Worm (Caenorhabditis elegans) whole organism, L4 larva: ENCODE results near the gene his-69.

Source experiments
- D1046.2 ChIP-seq: fragments of 200-800 bp; sonication (Bioruptor generic); IDR thresholded peaks from 2 replicates; pipeline ENCODE4 v1.3.6; 2022; ENCODE audit warnings: missing genetic modification characterization, missing compliant biosample characterization
- F44E2.7 ChIP-seq: fragments of 200-800 bp; sonication (Bioruptor generic); IDR thresholded peaks from 2 replicates; pipeline ENCODE4 v2.1.2; 2022; ENCODE audit warnings: missing genetic modification characterization, missing compliant biosample characterization
- Y105C5A.15 ChIP-seq: fragments of 200-800 bp; sonication (Bioruptor generic); IDR thresholded peaks from 2 replicates; pipeline ENCODE4 v1.3.6; 2022; ENCODE audit warnings: missing genetic modification characterization, missing compliant biosample characterization
- Y48G9A.11 ChIP-seq: fragments of 200-800 bp; sonication (Bioruptor generic); IDR thresholded peaks from 2 replicates; pipeline ENCODE4 v1.3.6; 2022; ENCODE audit warnings: missing genetic modification reagents, missing genetic modification characterization, missing compliant biosample characterization
- Y5F2A.4 ChIP-seq: fragments of 200-800 bp; sonication (Bioruptor generic); optimal IDR thresholded peaks from 2 replicates; lab custom pipeline; 2018; ENCODE audit warnings: mild to moderate bottlenecking, missing genetic modification characterization, missing compliant biosample characterization
- ZK337.2 ChIP-seq: fragments of 200-800 bp; sonication (Bioruptor generic); IDR thresholded peaks from 2 replicates; pipeline ENCODE4 v1.3.6; 2022; ENCODE audit warnings: missing genetic modification reagents, missing genetic modification characterization, missing compliant biosample characterization
- ZK546.5 ChIP-seq, 2 experiments: sonication (generic microtip); optimal IDR thresholded peaks; 2 replicates each; lab custom pipeline; 2017; ENCODE audit warnings: missing biosample characterization in 2 of 2, missing genetic modification characterization in 2 of 2
- aha-1 ChIP-seq: fragments of 150-350 bp; peaks from one replicate; lab custom pipeline; 2014; ENCODE audit warnings: missing biosample characterization, missing genetic modification characterization
- aly-2 ChIP-seq: sonication (generic microtip); optimal IDR thresholded peaks from 2 replicates; lab custom pipeline; 2018; ENCODE audit warnings: missing biosample characterization, missing genetic modification characterization
- ama-1 ChIP-seq: fragments of 150-350 bp; optimal IDR thresholded peaks from 2 replicates; lab custom pipeline; 2014; ENCODE audit warnings: inconsistent platforms, mixed read lengths
- ceh-28 ChIP-seq: fragments of 150-350 bp; optimal IDR thresholded peaks from 2 replicates; lab custom pipeline; 2014; ENCODE audit warnings: missing biosample characterization, missing genetic modification reagents, missing genetic modification characterization
- ceh-32 ChIP-seq: sonication (generic microtip); optimal IDR thresholded peaks from 2 replicates; lab custom pipeline; 2016; ENCODE audit warnings: mild to moderate bottlenecking, missing genetic modification characterization, missing compliant biosample characterization; ENCODE audit not compliant: poor library complexity
- ceh-62 ChIP-seq: sonication (generic microtip); optimal IDR thresholded peaks from 2 replicates; lab custom pipeline; 2017; ENCODE audit warnings: missing biosample characterization, missing genetic modification characterization
- ceh-82 ChIP-seq: sonication (generic microtip); optimal IDR thresholded peaks from 2 replicates; lab custom pipeline; 2017; ENCODE audit warnings: missing biosample characterization, missing genetic modification characterization
- ces-1 ChIP-seq: fragments of 150-350 bp; sonication (generic microtip); optimal IDR thresholded peaks from 4 replicates; lab custom pipeline; 2014; ENCODE audit warnings: missing biosample characterization, missing genetic modification reagents, missing genetic modification characterization
- daf-19 ChIP-seq: fragments of 200-800 bp; sonication (Bioruptor generic); conservative IDR thresholded peaks from 2 replicates; pipeline ENCODE4 v1.3.6; 2022; ENCODE audit warnings: missing genetic modification characterization, missing compliant biosample characterization
- daf-8 ChIP-seq: fragments of 200-800 bp; sonication (Bioruptor generic); IDR thresholded peaks from 2 replicates; pipeline ENCODE4 v1.3.6; 2022; ENCODE audit warnings: missing genetic modification characterization, missing compliant biosample characterization
- dpl-1 ChIP-seq: fragments of 150-350 bp; optimal IDR thresholded peaks from 2 replicates; lab custom pipeline; 2014; ENCODE audit warnings: missing biosample characterization, missing genetic modification reagents, missing genetic modification characterization
- duxl-1 ChIP-seq: sonication (generic microtip); optimal IDR thresholded peaks from 2 replicates; lab custom pipeline; 2016; ENCODE audit warnings: mild to moderate bottlenecking, missing genetic modification characterization, moderate library complexity, missing compliant biosample characterization; ENCODE audit not compliant: poor library complexity
- dve-1 ChIP-seq: sonication (generic microtip); optimal IDR thresholded peaks from 2 replicates; lab custom pipeline; 2017; ENCODE audit warnings: antibody characterized with exemption, mild to moderate bottlenecking, missing genetic modification characterization, missing compliant biosample characterization; ENCODE audit not compliant: insufficient read depth
- fkh-10 ChIP-seq: fragments of 150-350 bp; optimal IDR thresholded peaks from 2 replicates; lab custom pipeline; 2014; ENCODE audit warnings: missing biosample characterization, missing genetic modification reagents, missing genetic modification characterization
- gei-8 ChIP-seq: fragments of 200-800 bp; sonication (Bioruptor generic); optimal IDR thresholded peaks from 2 replicates; lab custom pipeline; 2018; ENCODE audit warnings: mild to moderate bottlenecking, missing genetic modification characterization, missing compliant biosample characterization
- hlh-11 ChIP-seq: fragments of 200-800 bp; sonication (Bioruptor generic); optimal IDR thresholded peaks from 2 replicates; lab custom pipeline; 2018; ENCODE audit warnings: mild to moderate bottlenecking, missing genetic modification characterization, missing compliant biosample characterization
- hlh-30 ChIP-seq: sonication (generic microtip); optimal IDR thresholded peaks from 2 replicates; lab custom pipeline; 2017; ENCODE audit warnings: antibody characterized with exemption, mild to moderate bottlenecking, missing genetic modification characterization, missing compliant biosample characterization; ENCODE audit not compliant: insufficient read depth
- jun-1 ChIP-seq: fragments of 150-350 bp; optimal IDR thresholded peaks from 2 replicates; lab custom pipeline; 2014; ENCODE audit warnings: missing biosample characterization, missing genetic modification reagents, missing genetic modification characterization
- lin-1 ChIP-seq: fragments of 200-800 bp; sonication (Bioruptor generic); IDR thresholded peaks from 2 replicates; pipeline ENCODE4 v1.3.6; 2022; ENCODE audit warnings: missing genetic modification reagents, missing genetic modification characterization, missing compliant biosample characterization
- lin-13 ChIP-seq: fragments of 150-350 bp; optimal IDR thresholded peaks from 2 replicates; lab custom pipeline; 2014; ENCODE audit warnings: missing biosample characterization, missing genetic modification reagents, missing genetic modification characterization
- lin-29 ChIP-seq: fragments of 200-800 bp; sonication (Bioruptor generic); IDR thresholded peaks from 2 replicates; pipeline ENCODE4 v1.3.6; 2022; ENCODE audit warnings: missing genetic modification reagents, missing genetic modification characterization, missing compliant biosample characterization
- mdt-29 ChIP-seq: fragments of 200-800 bp; sonication (Bioruptor generic); IDR thresholded peaks from 2 replicates; pipeline ENCODE4 v1.3.6; 2022; ENCODE audit warnings: missing genetic modification reagents, missing genetic modification characterization, missing compliant biosample characterization
- mep-1 ChIP-seq: fragments of 150-350 bp; sonication (generic microtip); optimal IDR thresholded peaks from 3 replicates; lab custom pipeline; 2014; ENCODE audit warnings: missing biosample characterization, missing genetic modification characterization
- mes-2 ChIP-seq: sonication (generic microtip); optimal IDR thresholded peaks from 2 replicates; lab custom pipeline; 2016; ENCODE audit warnings: missing genotype, mild to moderate bottlenecking, missing genetic modification characterization, missing compliant biosample characterization; ENCODE audit not compliant: poor library complexity, severe bottlenecking
- mxl-2 ChIP-seq: fragments of 200-800 bp; sonication (Bioruptor generic); conservative IDR thresholded peaks from 2 replicates; pipeline ENCODE4 v1.3.6; 2022; ENCODE audit warnings: missing genetic modification reagents, missing genetic modification characterization, missing compliant biosample characterization
- nhr-10 ChIP-seq: fragments of 150-350 bp; optimal IDR thresholded peaks from 2 replicates; lab custom pipeline; 2014; ENCODE audit warnings: missing biosample characterization, missing genetic modification characterization
- nhr-11 ChIP-seq: fragments of 150-350 bp; optimal IDR thresholded peaks from 2 replicates; lab custom pipeline; 2014; ENCODE audit warnings: missing biosample characterization, missing genetic modification characterization
- nhr-111 ChIP-seq: fragments of 200-800 bp; sonication (Bioruptor generic); optimal IDR thresholded peaks from 2 replicates; lab custom pipeline; 2018; ENCODE audit warnings: mild to moderate bottlenecking, missing genetic modification characterization, missing compliant biosample characterization
- nhr-237 ChIP-seq: sonication (generic microtip); optimal IDR thresholded peaks from 2 replicates; lab custom pipeline; 2017; ENCODE audit warnings: missing biosample characterization, missing genetic modification characterization
- nhr-76 ChIP-seq: fragments of 150-350 bp; optimal IDR thresholded peaks from 2 replicates; lab custom pipeline; 2014; ENCODE audit warnings: missing biosample characterization, missing genetic modification characterization
- php-3 ChIP-seq: fragments of 200-800 bp; sonication (Bioruptor generic); IDR thresholded peaks from 2 replicates; pipeline ENCODE4 v1.3.6; 2022; ENCODE audit warnings: missing genetic modification reagents, missing genetic modification characterization, missing compliant biosample characterization
- pqm-1 ChIP-seq: sonication (generic microtip); optimal IDR thresholded peaks from 2 replicates; lab custom pipeline; 2017; ENCODE audit warnings: missing biosample characterization, missing genetic modification characterization
- rbr-2 ChIP-seq: sonication (generic microtip); optimal IDR thresholded peaks from 2 replicates; lab custom pipeline; 2016; ENCODE audit warnings: missing genotype, missing genetic modification characterization, missing compliant biosample characterization
- saeg-2 ChIP-seq: fragments of 200-800 bp; sonication (Bioruptor generic); IDR thresholded peaks from 2 replicates; pipeline ENCODE4 v1.3.6; 2022; ENCODE audit warnings: missing genetic modification reagents, missing genetic modification characterization, missing compliant biosample characterization
- sdz-12 ChIP-seq: fragments of 200-800 bp; sonication (Bioruptor generic); optimal IDR thresholded peaks from 2 replicates; lab custom pipeline; 2018; ENCODE audit warnings: mild to moderate bottlenecking, missing genetic modification characterization, missing compliant biosample characterization
- set-16 ChIP-seq: fragments of 200-800 bp; sonication (Bioruptor generic); IDR thresholded peaks from 2 replicates; pipeline ENCODE4 v1.3.6; 2022; ENCODE audit warnings: missing genetic modification reagents, missing genetic modification characterization, missing compliant biosample characterization
- snpc-1.2 ChIP-seq: fragments of 200-800 bp; sonication (Bioruptor generic); IDR thresholded peaks from 2 replicates; pipeline ENCODE4 v1.3.6; 2022; ENCODE audit warnings: missing genetic modification reagents, missing genetic modification characterization, missing compliant biosample characterization
- snpc-4 ChIP-seq: fragments of 150-350 bp; optimal IDR thresholded peaks from 2 replicates; lab custom pipeline; 2014; ENCODE audit warnings: missing biosample characterization, missing genetic modification characterization
- spr-3 ChIP-seq: fragments of 200-800 bp; sonication (Bioruptor generic); optimal IDR thresholded peaks from 2 replicates; lab custom pipeline; 2018; ENCODE audit warnings: mild to moderate bottlenecking, missing genetic modification characterization, missing compliant biosample characterization
- tra-1 ChIP-seq: fragments of 200-800 bp; sonication (Bioruptor generic); IDR thresholded peaks from 2 replicates; pipeline ENCODE4 v1.3.6; 2022; ENCODE audit warnings: missing genetic modification reagents, missing genetic modification characterization, missing compliant biosample characterization
- unc-130 ChIP-seq: sonication (generic microtip); optimal IDR thresholded peaks from 2 replicates; lab custom pipeline; 2016; ENCODE audit warnings: missing genetic modification reagents, missing genetic modification characterization, missing compliant biosample characterization
- unc-62 ChIP-seq, 3 experiments: fragments of 150-350 bp in 1 of 3; sonication (generic microtip); optimal IDR thresholded peaks in 2 of 3; peaks in 1 of 3; 1 replicate in 1 of 3; 2 replicates in 2 of 3; lab custom pipeline; 2014 to 2017; ENCODE audit warnings: missing biosample characterization in 3 of 3, missing genetic modification characterization in 3 of 3, missing genetic modification reagents in 3 of 3, missing genotype in 1 of 3
- vab-7 ChIP-seq: fragments of 200-800 bp; sonication (Bioruptor generic); IDR thresholded peaks from 2 replicates; pipeline ENCODE4 v1.3.6; 2022; ENCODE audit warnings: missing genetic modification reagents, missing genetic modification characterization, missing compliant biosample characterization
- zfp-3 ChIP-seq: fragments of 200-800 bp; sonication (Bioruptor generic); conservative IDR thresholded peaks from 2 replicates; pipeline ENCODE4 v1.3.6; 2022; ENCODE audit warnings: missing genetic modification reagents, missing genetic modification characterization, missing compliant biosample characterization
- ztf-7 ChIP-seq: fragments of 150-350 bp; optimal IDR thresholded peaks from 2 replicates; lab custom pipeline; 2014; ENCODE audit warnings: missing biosample characterization, missing genetic modification characterization

his-69 gene

ce11 chrIII:4018095-4018498 lies 40.4 kb downstream of the his-69 start (continued):
- TF ChIP-seq lin-13 (GFP tag; lab: Kevin White, UChicago) (peak; percentile 71), dpl-1 (GFP tag; lab: Kevin White, UChicago) (peak; percentile 1), nhr-11 (tag; lab: Kevin White, UChicago) (peak; percentile 88), fkh-10 (peak; percentile 47), php-3 (GFP tag; lab: Robert Waterston, UW) (no peak), dve-1 (tag; lab: Kevin White, UChicago) (no peak), ces-1 (GFP tag; lab: Kevin White, UChicago) (no peak), mdt-29 (GFP tag; lab: Robert Waterston, UW) (no peak), snpc-4 (no peak), D1046.2 (no peak), ceh-32 (tag; lab: Kevin White, UChicago) (no peak), spr-3 (GFP tag; lab: Kevin White, UChicago) (no peak), unc-130 (no peak), nhr-237 (tag; lab: Kevin White, UChicago) (no peak), sdz-12 (no peak), duxl-1 (tag; lab: Kevin White, UChicago) (no peak), mes-2 (tag; lab: Kevin White, UChicago) (peak; percentile 64), set-16 (GFP tag; lab: Robert Waterston, UW) (peak; percentile 68), ceh-62 (no peak), pqm-1 (tag; lab: Kevin White, UChicago) (no peak), nhr-10 (peak; percentile 10), ceh-82 (tag; lab: Kevin White, UChicago) (no peak), ZK337.2 (no peak), lin-1 (GFP tag; lab: Robert Waterston, UW) (no peak), nhr-76 (tag; lab: Kevin White, UChicago) (no peak), ZK546.5 (tag; optimal IDR thresholded peaks at IDR 0.05; lab: Kevin White, UChicago) (no peak), tra-1 (GFP tag; lab: Robert Waterston, UW) (no peak), zfp-3 (no peak), jun-1 (tag; lab: Kevin White, UChicago) (no peak), ztf-7 (tag; lab: Kevin White, UChicago) (no peak), aly-2 (tag; lab: Kevin White, UChicago) (no peak), Y105C5A.15 (GFP tag; lab: Robert Waterston, UW) (no peak), ceh-28 (peak; percentile 76), snpc-1.2 (no peak), mxl-2 (GFP tag; lab: Robert Waterston, UW) (no peak), Y5F2A.4 (GFP tag; lab: Kevin White, UChicago) (no peak), ama-1 (lab: Kevin White, UChicago) (no peak), nhr-111 (GFP tag; lab: Kevin White, UChicago) (no peak), mep-1 (tag; lab: Kevin White, UChicago) (peak; percentile 74), Y48G9A.11 (GFP tag; lab: Robert Waterston, UW) (no peak; the same call in 1 of the 2 replicates), rbr-2 (peak; percentile 80), daf-19 (no peak), F44E2.7 (GFP tag; lab: Robert Waterston, UW) (no peak), gei-8 (GFP tag; lab: Kevin White, UChicago) (no peak), hlh-30 (tag; lab: Kevin White, UChicago) (peak; percentile 50), saeg-2 (GFP tag; lab: Robert Waterston, UW) (0 out of 2 replicates have a peak, but pooled peaks have one; percentile 10), lin-29 (GFP tag; lab: Robert Waterston, UW) (no peak), vab-7 (GFP tag; lab: Robert Waterston, UW) (no peak; the same call in 1 of the 2 replicates), daf-8 (no peak), aha-1 (tag; lab: Kevin White, UChicago) (peak; percentile 96), hlh-11 (tag; lab: Kevin White, UChicago) (peak; percentile 57), unc-62 (GFP tag; optimal IDR thresholded peaks at IDR 0.05 in 1 of 2; lab: Kevin White, UChicago) (peak in 1 of 2 experiments; percentile 48), unc-62 (tag; optimal IDR thresholded peaks at IDR 0.05; lab: Kevin White, UChicago) (no peak)
